Worm (Caenorhabditis elegans): Measurements from ENCODE around the gene fbxa-26.
A peak's percentile ranks its signal among the peaks of the same experiment; 100 is the strongest.

fbxa-26 gene

DNA sequence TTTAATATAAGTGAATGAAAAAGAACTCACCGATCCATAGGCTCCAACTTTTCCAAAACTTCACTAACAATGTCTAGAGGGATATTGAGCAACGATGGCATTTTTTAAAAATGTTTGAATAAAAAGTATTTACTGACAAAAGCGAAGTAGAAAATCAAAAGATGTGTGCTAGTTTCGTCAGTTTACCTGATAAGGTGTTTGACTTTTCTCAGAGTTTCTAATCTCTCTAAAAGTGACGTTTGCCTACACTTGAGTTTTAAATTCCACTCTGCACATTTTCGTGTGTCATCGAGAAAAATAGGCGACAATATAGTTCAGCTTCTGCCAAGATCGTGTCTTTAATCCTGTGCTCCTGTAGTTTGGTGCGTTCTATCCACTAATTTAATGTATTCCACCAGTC is 20.8 kb downstream of the fbxa-26 start, which contains the start of gene fbxa-15:
fbxa-15 (minus strand) TSS at position 101 of the 400 bp plus-strand sequence.
- TF ChIP-seq aha-1 (tag; optimal IDR thresholded peaks at IDR 0.05): no peak

DNA sequence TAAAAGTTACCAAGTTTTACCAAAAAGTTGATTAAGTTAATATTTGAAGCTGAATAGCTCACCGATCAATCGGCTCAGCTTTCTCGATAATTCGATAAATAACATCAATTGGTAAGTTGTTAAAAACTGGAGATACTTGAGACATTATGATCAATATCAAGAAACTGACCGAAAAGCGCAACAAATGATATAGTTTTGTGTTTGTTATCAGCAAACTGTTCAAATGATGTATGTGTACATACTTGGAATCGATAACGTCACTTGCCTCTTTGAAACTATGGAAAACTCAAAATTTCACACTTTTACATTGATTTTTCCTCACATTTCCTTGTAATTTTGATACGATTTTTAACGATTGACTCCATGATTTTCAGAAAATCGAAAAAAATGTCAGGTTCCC is 27.3 kb downstream of the fbxa-26 start, which contains the start of the genes fbxa-80 and fbxa-19:
fbxa-80 (minus strand) TSS at position 173 of the 400 bp plus-strand sequence.
fbxa-19 (plus strand) TSS at position 364 of the 400 bp plus-strand sequence.
- TF ChIP-seq zag-1 (tag; optimal IDR thresholded peaks at IDR 0.05) (no peak), elt-2 (tag; optimal IDR thresholded peaks at IDR 0.05) (peak; percentile 33)

DNA sequence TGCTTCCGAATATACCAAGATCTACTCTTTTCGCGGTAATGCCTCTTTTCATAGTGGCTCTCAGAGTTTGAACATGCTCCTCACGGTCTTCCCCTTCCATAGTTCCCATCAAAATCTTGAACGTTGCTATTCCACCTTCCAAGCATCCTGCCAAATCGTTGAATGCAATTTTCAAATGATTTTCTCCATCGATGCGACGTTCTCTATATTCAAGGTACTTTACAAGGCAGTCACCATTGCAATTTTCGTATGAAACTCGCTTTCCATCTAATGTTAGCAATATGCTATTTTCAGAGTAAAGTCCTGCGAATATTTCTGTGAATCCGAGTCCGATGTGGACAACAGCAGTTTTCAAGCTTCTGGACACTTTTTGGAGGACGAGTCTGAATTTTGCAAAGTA is 28.0 kb downstream of the fbxa-26 start:
- TF ChIP-seq efl-1 (optimal IDR thresholded peaks at IDR 0.05): no peak
- TF ChIP-seq efl-1 (GFP tag; optimal IDR thresholded peaks at IDR 0.05 in 1 of 2): peak in 1 of 2 experiments; percentile 24
- no peak for TF ChIP-seq C34B4.2 (tag; optimal IDR thresholded peaks at IDR 0.05)

DNA sequence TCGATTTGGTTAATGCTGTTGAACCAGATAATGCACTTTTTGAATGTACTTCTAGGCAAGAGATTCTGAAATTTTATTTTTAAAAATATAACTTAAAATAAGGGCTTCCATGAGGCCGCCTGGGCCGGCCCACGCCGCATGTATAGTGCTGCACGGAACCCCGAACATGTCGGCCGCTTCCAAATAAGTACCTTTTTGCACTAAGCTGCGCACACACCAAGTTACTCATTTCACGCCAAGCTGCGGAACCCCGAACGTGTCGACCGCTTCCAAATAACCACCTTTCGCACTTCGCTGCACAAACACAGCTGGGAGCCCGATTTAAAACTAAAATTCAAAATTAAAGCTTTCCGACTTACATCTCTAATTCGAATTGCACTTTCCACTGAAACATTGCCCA is 31.0 kb downstream of the fbxa-26 start:
- TF ChIP-seq vab-15 (tag; optimal IDR thresholded peaks at IDR 0.05) (no peak), lin-15B (tag; optimal IDR thresholded peaks at IDR 0.05) (no peak), lin-13 (GFP tag; optimal IDR thresholded peaks at IDR 0.05) (no peak), efl-3 (GFP tag; optimal IDR thresholded peaks at IDR 0.05) (no peak), nhr-20 (tag; optimal IDR thresholded peaks at IDR 0.05) (no peak), nhr-12 (tag; optimal IDR thresholded peaks at IDR 0.05) (no peak), lin-14 (GFP tag; optimal IDR thresholded peaks at IDR 0.05) (no peak), nhr-19 (GFP tag; conservative IDR thresholded peaks at IDR 0.05) (no peak), lin-35 (GFP tag; optimal IDR thresholded peaks at IDR 0.05) (no peak), ztf-11 (tag; optimal IDR thresholded peaks at IDR 0.05) (no peak), unc-30 (tag; optimal IDR thresholded peaks at IDR 0.05) (no peak), blmp-1 (tag; optimal IDR thresholded peaks at IDR 0.05) (no peak)

DNA sequence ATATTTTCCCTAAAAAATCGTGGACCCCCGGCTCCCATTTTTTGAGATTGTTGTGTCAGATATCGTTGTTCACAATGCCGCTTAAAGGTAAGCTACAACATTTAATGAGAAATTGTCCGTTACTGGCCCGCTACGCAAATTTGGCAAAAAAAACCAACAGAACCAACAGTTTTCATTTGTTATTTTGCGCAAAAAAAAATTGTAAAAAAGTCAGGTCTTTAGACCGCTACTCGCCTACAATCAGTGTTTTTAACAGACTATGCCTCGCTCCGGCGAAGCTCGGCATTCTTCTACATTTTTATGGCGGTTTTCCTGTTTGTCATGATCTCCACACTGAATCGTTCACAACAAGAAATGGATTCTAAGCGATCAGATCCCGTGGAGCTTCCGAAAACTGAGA is 33.4 kb downstream of the fbxa-26 start, which contains the start of gene Y82E9BL.12:
Y82E9BL.12 (plus strand) TSS at position 301 of the 400 bp plus-strand sequence.
- TF ChIP-seq efl-1 (optimal IDR thresholded peaks at IDR 0.05) (no peak), efl-1 (GFP tag; optimal IDR thresholded peaks at IDR 0.05 in 1 of 2) (peak in 1 of 2 experiments; percentile 6), tlp-1 (tag; optimal IDR thresholded peaks at IDR 0.05) (no peak), pag-3 (tag; optimal IDR thresholded peaks at IDR 0.05; ENCODE audit: borderline replicate concordance, insufficient read depth) (no peak)

DNA sequence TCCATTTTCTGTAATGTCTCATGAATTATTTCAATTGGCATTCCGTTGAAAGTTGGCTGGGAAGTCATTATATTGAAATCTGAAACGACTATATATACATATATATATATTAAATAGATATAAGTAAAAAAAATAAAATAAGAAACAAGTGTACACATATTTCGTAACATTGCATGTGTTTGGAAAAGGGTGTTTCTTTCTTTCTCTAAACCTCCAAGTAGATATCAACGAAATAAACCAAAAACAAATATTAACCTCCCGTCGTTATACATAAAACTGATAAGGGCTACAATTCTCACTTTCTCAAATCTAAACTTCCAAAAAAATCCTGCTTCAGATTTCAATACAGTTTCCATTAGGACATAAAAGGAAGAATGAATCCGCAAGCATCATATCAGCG is 34.1 kb downstream of the fbxa-26 start, which contains the start of gene fbxa-79:
fbxa-79 (minus strand) TSS at position 86 of the 400 bp plus-strand sequence.
- TF ChIP-seq skn-1 (tag; optimal IDR thresholded peaks at IDR 0.05): peak; percentile 59
- TF ChIP-seq lin-15B (tag; optimal IDR thresholded peaks at IDR 0.05): no peak
- TF ChIP-seq efl-3 (GFP tag; optimal IDR thresholded peaks at IDR 0.05): no peak
- TF ChIP-seq nhr-71 (tag; optimal IDR thresholded peaks at IDR 0.05): no peak
- TF ChIP-seq elt-2 (tag; optimal IDR thresholded peaks at IDR 0.05): peak; percentile 55
- no peak for TF ChIP-seq nhr-47 (tag; optimal IDR thresholded peaks at IDR 0.05)
- TF ChIP-seq nhr-19 (GFP tag; conservative IDR thresholded peaks at IDR 0.05): 0 out of 2 replicates have a peak, but pooled peaks have one; percentile 3

ce11 chrIII:1307333-1307732 is 35.0 kb downstream of the fbxa-26 start:
- no peak for TF ChIP-seq fos-1 (tag; optimal IDR thresholded peaks at IDR 0.05)
- no peak for TF ChIP-seq efl-1 (optimal IDR thresholded peaks at IDR 0.05)
- peak in 1 of 2 experiments; percentile 51 for TF ChIP-seq efl-1 (GFP tag; optimal IDR thresholded peaks at IDR 0.05 in 1 of 2)

- TF ChIP-seq skn-1 (tag; optimal IDR thresholded peaks at IDR 0.05): no peak
- TF ChIP-seq nhr-19 (GFP tag; conservative IDR thresholded peaks at IDR 0.05): no peak
- TF ChIP-seq fkh-8 (tag; optimal IDR thresholded peaks at IDR 0.05): no peak
- TF ChIP-seq dsc-1 (tag; optimal IDR thresholded peaks at IDR 0.05): no peak
- no peak for TF ChIP-seq unc-86 (tag; optimal IDR thresholded peaks at IDR 0.05)
- TF ChIP-seq grh-1 (GFP tag; IDR thresholded peaks at IDR 0.05): no peak
- no peak for TF ChIP-seq C16A3.4 (tag; optimal IDR thresholded peaks at IDR 0.05)
- TF ChIP-seq mdl-1 (tag; optimal IDR thresholded peaks at IDR 0.05): no peak
- TF ChIP-seq C34B4.2 (tag; optimal IDR thresholded peaks at IDR 0.05): no peak
- TF ChIP-seq ama-1 (optimal IDR thresholded peaks at IDR 0.05): no peak
- no peak for TF ChIP-seq xbp-1 (tag; optimal IDR thresholded peaks at IDR 0.05)
- TF ChIP-seq efl-1 (optimal IDR thresholded peaks at IDR 0.05): no peak
- no peak for TF ChIP-seq efl-1 (GFP tag; optimal IDR thresholded peaks at IDR 0.05 in 1 of 2)
- no peak for TF ChIP-seq unc-30 (tag; optimal IDR thresholded peaks at IDR 0.05)
- TF ChIP-seq ets-5 (GFP tag; IDR thresholded peaks at IDR 0.05): no peak
- no peak for TF ChIP-seq ztf-11 (tag; optimal IDR thresholded peaks at IDR 0.05)
These were observed 38.9 kb downstream of the fbxa-26 start, which contains the start of gene fbxa-75 for ce11 chrIII:1303414-1303813. TSS of gene fbxa-75 (plus strand) at chrIII:1303714.
